Worm (Caenorhabditis elegans) whole organism, mixed stage, embryonic: ENCODE measurements around the gene gpa-12.

ENCODE experiments used
- blmp-1 ChIP-seq: fragments of 150-350 bp; optimal IDR thresholded peaks from 2 replicates; lab custom pipeline; 2014; ENCODE audit warnings: missing biosample characterization, missing genetic modification characterization
- ces-1 ChIP-seq: fragments of 150-350 bp; optimal IDR thresholded peaks from 2 replicates; lab custom pipeline; 2014; ENCODE audit warnings: missing biosample characterization, missing genetic modification reagents, missing genetic modification characterization
- cnd-1 ChIP-seq: fragments of 200-800 bp; sonication (Bioruptor generic); optimal IDR thresholded peaks from 2 replicates; lab custom pipeline; 2018; ENCODE audit warnings: mild to moderate bottlenecking, missing genetic modification characterization, missing compliant biosample characterization
- elt-3 ChIP-seq: fragments of 150-350 bp; optimal IDR thresholded peaks from 2 replicates; lab custom pipeline; 2014; ENCODE audit warnings: missing biosample characterization, missing genetic modification characterization
- hlh-1 ChIP-seq: fragments of 150-350 bp; optimal IDR thresholded peaks from 2 replicates; lab custom pipeline; 2014; ENCODE audit warnings: missing biosample characterization, missing genetic modification reagents, missing genetic modification characterization
- lin-13 ChIP-seq: fragments of 150-350 bp; optimal IDR thresholded peaks from 2 replicates; lab custom pipeline; 2014; ENCODE audit warnings: missing biosample characterization, missing genetic modification characterization
- lsy-2 ChIP-seq: fragments of 150-350 bp; optimal IDR thresholded peaks from 2 replicates; lab custom pipeline; 2014; ENCODE audit warnings: missing biosample characterization, missing genetic modification characterization
- nhr-12 ChIP-seq: fragments of 150-350 bp; optimal IDR thresholded peaks from 2 replicates; lab custom pipeline; 2014; ENCODE audit warnings: missing biosample characterization, missing genetic modification characterization
- nhr-237 ChIP-seq: fragments of 150-350 bp; optimal IDR thresholded peaks from 2 replicates; lab custom pipeline; 2014; ENCODE audit warnings: missing biosample characterization, missing genetic modification characterization
- nhr-28 ChIP-seq: fragments of 150-350 bp; optimal IDR thresholded peaks from 2 replicates; lab custom pipeline; 2014; ENCODE audit warnings: missing biosample characterization, missing genetic modification characterization
- sem-2 ChIP-seq: fragments of 200-800 bp; sonication (Bioruptor generic); optimal IDR thresholded peaks from 2 replicates; lab custom pipeline; 2018; ENCODE audit warnings: mild to moderate bottlenecking, missing genetic modification characterization, missing compliant biosample characterization
- tbx-8 ChIP-seq: fragments of 200-800 bp; sonication (Bioruptor generic); optimal IDR thresholded peaks from 2 replicates; lab custom pipeline; 2018; ENCODE audit warnings: mild to moderate bottlenecking, missing genetic modification characterization, moderate library complexity, missing compliant biosample characterization
- unc-62 ChIP-seq: fragments of 150-350 bp; optimal IDR thresholded peaks from 2 replicates; lab custom pipeline; 2014; ENCODE audit warnings: missing biosample characterization, missing genetic modification reagents, missing genetic modification characterization
- ztf-11 ChIP-seq: fragments of 150-350 bp; optimal IDR thresholded peaks from 2 replicates; lab custom pipeline; 2014; ENCODE audit warnings: missing biosample characterization, missing genetic modification characterization

- TF ChIP-seq tbx-8 (GFP tag; lab: Kevin White, UChicago) = no peak
- no peak for TF ChIP-seq unc-62 (GFP tag; lab: Kevin White, UChicago)
- TF ChIP-seq ztf-11 (tag; lab: Kevin White, UChicago) = no peak
- TF ChIP-seq hlh-1 = no peak
- TF ChIP-seq elt-3 (tag; lab: Kevin White, UChicago) = no peak
- no peak for TF ChIP-seq lin-13
- no peak for TF ChIP-seq cnd-1 (tag; lab: Kevin White, UChicago)
- TF ChIP-seq sem-2 (GFP tag; lab: Kevin White, UChicago) = no peak
- TF ChIP-seq lsy-2 (tag; lab: Kevin White, UChicago) = no peak
- TF ChIP-seq nhr-237 (tag; lab: Kevin White, UChicago) = no peak
- no peak for TF ChIP-seq nhr-12 (tag; lab: Kevin White, UChicago)
- no peak for TF ChIP-seq blmp-1 (tag; lab: Kevin White, UChicago)
- TF ChIP-seq ces-1 (GFP tag; lab: Kevin White, UChicago) = no peak
- no peak for TF ChIP-seq nhr-28 (tag; lab: Kevin White, UChicago)
Observed at ce11 chrX:9204986-9205385, 38.4 kb upstream of the gpa-12 start.
